Fruit fly (Drosophila melanogaster): Measurements from ENCODE around the gene CG8100.

DNA sequence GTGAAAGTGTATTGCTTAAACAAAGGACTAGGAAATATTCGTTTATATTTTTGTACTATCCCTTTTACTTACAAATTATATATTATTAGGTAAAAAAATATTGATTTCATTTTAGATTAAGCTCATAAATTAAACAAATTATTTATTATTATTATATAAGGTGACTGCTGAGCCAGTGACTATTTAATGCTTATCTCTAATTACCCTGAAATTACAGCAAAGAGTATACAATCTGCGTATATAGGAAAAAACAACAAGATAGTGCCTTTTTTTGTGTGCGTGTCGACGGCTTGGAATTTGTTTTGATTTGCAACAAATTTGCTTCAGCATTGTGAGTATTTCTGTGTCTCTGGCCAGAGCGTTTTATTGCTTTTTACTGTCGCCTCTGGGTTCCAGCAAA is 6.1 kb downstream of the CG8100 start:
- no peak for TF ChIP-seq pad (GFP tag; optimal IDR thresholded peaks at IDR 0.05)
- no peak for TF ChIP-seq CG11617 (GFP tag; optimal IDR thresholded peaks at IDR 0.05)
- TF ChIP-seq tj (GFP tag; optimal IDR thresholded peaks at IDR 0.05) = no peak
- TF ChIP-seq CG5204 (GFP tag; optimal IDR thresholded peaks at IDR 0.05) = no peak
- no peak for TF ChIP-seq CG12768 (GFP tag; optimal IDR thresholded peaks at IDR 0.05)
- no peak for TF ChIP-seq kay (GFP tag; ENCODE audit: borderline replicate concordance)

All from whole organism, adult.